Fruit fly (Drosophila melanogaster) whole organism, embryonic: ENCODE results near the gene MED18.

Experiments used
- B-H2 ChIP-seq: fragments of 200-800 bp; sonication (Bioruptor generic); optimal IDR thresholded peaks from 2 replicates; lab custom pipeline; 2018; ENCODE audit warnings: missing biosample characterization, mild to moderate bottlenecking, missing genetic modification characterization
- CG12104 ChIP-seq: fragments of 200-800 bp; sonication (Bioruptor generic); optimal IDR thresholded peaks from 3 replicates; lab custom pipeline; 2016; ENCODE audit warnings: missing biosample characterization, missing genetic modification characterization
- CG1233 ChIP-seq: fragments of 200-800 bp; sonication (Bioruptor generic); optimal IDR thresholded peaks from 4 replicates; lab custom pipeline; 2018; ENCODE audit warnings: missing biosample characterization, mild to moderate bottlenecking, missing genetic modification characterization
- CG13424 ChIP-seq: fragments of 200-800 bp; sonication (Bioruptor generic); optimal IDR thresholded peaks from 2 replicates; lab custom pipeline; 2019; ENCODE audit warnings: missing biosample characterization, mild to moderate bottlenecking, missing genetic modification characterization, moderate library complexity
- CG13775 ChIP-seq: fragments of 200-800 bp; sonication (Bioruptor generic); optimal IDR thresholded peaks from 3 replicates; lab custom pipeline; 2017; ENCODE audit warnings: missing biosample characterization, mild to moderate bottlenecking, missing genetic modification characterization
- CG1529 ChIP-seq: fragments of 200-800 bp; sonication (Bioruptor generic); optimal IDR thresholded peaks from 3 replicates; lab custom pipeline; 2018; ENCODE audit warnings: missing biosample characterization, missing genetic modification characterization
- CG18619 ChIP-seq: fragments of 200-800 bp; sonication (Bioruptor generic); optimal IDR thresholded peaks from 3 replicates; lab custom pipeline; 2017; ENCODE audit warnings: missing biosample characterization, mild to moderate bottlenecking, missing genetic modification characterization
- CG2116 ChIP-seq: fragments of 200-800 bp; sonication (Bioruptor generic); optimal IDR thresholded peaks from 3 replicates; lab custom pipeline; 2018; ENCODE audit warnings: missing biosample characterization, mild to moderate bottlenecking, missing genetic modification characterization
- CG2202 ChIP-seq: fragments of 200-800 bp; sonication (Bioruptor generic); optimal IDR thresholded peaks from 2 replicates; lab custom pipeline; 2018; ENCODE audit warnings: missing biosample characterization, mild to moderate bottlenecking, missing genetic modification characterization
- CG31441 ChIP-seq: fragments of 200-800 bp; sonication (Bioruptor generic); IDR thresholded peaks from 2 replicates; pipeline ENCODE4 v1.3.6; 2022; ENCODE audit warnings: missing biosample characterization, missing genetic modification characterization
- CG33213 ChIP-seq: fragments of 200-800 bp; sonication (Bioruptor generic); optimal IDR thresholded peaks from 3 replicates; lab custom pipeline; 2016; ENCODE audit warnings: missing biosample characterization, missing genetic modification characterization
- CG34376 ChIP-seq: fragments of 200-800 bp; sonication (Bioruptor generic); optimal IDR thresholded peaks from 2 replicates; lab custom pipeline; 2018; ENCODE audit warnings: missing biosample characterization, mild to moderate bottlenecking, missing genetic modification characterization
- CG3726 ChIP-seq: fragments of 200-800 bp; sonication (Bioruptor generic); IDR thresholded peaks from 3 replicates; pipeline ENCODE4, ENCODE4 v1.3.6; 2022; ENCODE audit warnings: missing biosample characterization, missing genetic modification characterization
- CG4282 ChIP-seq: fragments of 200-800 bp; sonication (Bioruptor generic); optimal IDR thresholded peaks from 2 replicates; lab custom pipeline; 2016; ENCODE audit warnings: missing biosample characterization, missing genetic modification characterization
- CG43689 ChIP-seq: fragments of 200-800 bp; sonication (Bioruptor generic); IDR thresholded peaks from 2 replicates; pipeline ENCODE4 v1.3.6; 2022; ENCODE audit warnings: missing biosample characterization, missing genetic modification characterization
- CG4424 ChIP-seq: fragments of 200-800 bp; sonication (Bioruptor generic); optimal IDR thresholded peaks from 3 replicates; lab custom pipeline; 2016; ENCODE audit warnings: missing biosample characterization, missing genetic modification characterization
- CG4707 ChIP-seq: fragments of 200-800 bp; sonication (Bioruptor generic); optimal IDR thresholded peaks from 2 replicates; lab custom pipeline; 2018; ENCODE audit warnings: missing biosample characterization, mild to moderate bottlenecking, missing genetic modification characterization, moderate library complexity
- CG7963 ChIP-seq: fragments of 200-800 bp; sonication (Bioruptor generic); IDR thresholded peaks from 3 replicates; pipeline ENCODE4 v1.3.6; 2022; ENCODE audit warnings: missing biosample characterization, missing genetic modification characterization; ENCODE audit not compliant: partially characterized antibody
- CG8944 ChIP-seq: fragments of 200-800 bp; sonication (Bioruptor generic); optimal IDR thresholded peaks from 3 replicates; lab custom pipeline; 2016; ENCODE audit warnings: missing biosample characterization, missing genetic modification characterization
- CG9876 ChIP-seq: fragments of 200-800 bp; sonication (Bioruptor generic); optimal IDR thresholded peaks from 2 replicates; lab custom pipeline; 2016; ENCODE audit warnings: missing biosample characterization, missing genetic modification characterization
- Camta ChIP-seq: fragments of 200-800 bp; sonication (Bioruptor generic); optimal IDR thresholded peaks from 2 replicates; lab custom pipeline; 2016; ENCODE audit warnings: missing biosample characterization, missing genetic modification characterization
- Dad ChIP-seq: fragments of 200-800 bp; sonication (Bioruptor generic); optimal IDR thresholded peaks from 3 replicates; lab custom pipeline; 2016; ENCODE audit warnings: missing biosample characterization, missing genetic modification characterization
- Dip3 ChIP-seq: fragments of 200-800 bp; sonication (Bioruptor generic); optimal IDR thresholded peaks from 3 replicates; lab custom pipeline; 2016; ENCODE audit warnings: missing biosample characterization, missing genetic modification characterization
- Ets97D ChIP-seq: fragments of 200-800 bp; sonication (Bioruptor generic); optimal IDR thresholded peaks from 3 replicates; lab custom pipeline; 2016; ENCODE audit warnings: missing biosample characterization, missing genetic modification characterization
- Fer1 ChIP-seq: fragments of 200-800 bp; sonication (Bioruptor generic); optimal IDR thresholded peaks from 2 replicates; lab custom pipeline; 2017; ENCODE audit warnings: missing biosample characterization, mild to moderate bottlenecking, missing genetic modification characterization
- GATAe ChIP-seq: fragments of 200-800 bp; sonication (Bioruptor generic); conservative IDR thresholded peaks from 2 replicates; pipeline ENCODE4 v1.3.6; 2022; ENCODE audit warnings: missing biosample characterization, missing genetic modification characterization
- Gsc ChIP-seq: fragments of 200-800 bp; sonication (Bioruptor generic); IDR thresholded peaks from 2 replicates; pipeline ENCODE4 v1.3.6; 2022; ENCODE audit warnings: missing biosample characterization, missing genetic modification characterization
- HHEX ChIP-seq: fragments of 200-800 bp; sonication (Bioruptor generic); optimal IDR thresholded peaks from 3 replicates; lab custom pipeline; 2017; ENCODE audit warnings: missing biosample characterization, mild to moderate bottlenecking, missing genetic modification characterization, missing genetic modification reagents
- Jarid2 ChIP-seq: fragments of 200-800 bp; sonication (Bioruptor generic); optimal IDR thresholded peaks from 3 replicates; lab custom pipeline; 2017; ENCODE audit warnings: mild to moderate bottlenecking, missing biosample characterization, missing genetic modification reagents, missing genetic modification characterization
- Mes4 ChIP-seq: fragments of 200-800 bp; sonication (Bioruptor generic); optimal IDR thresholded peaks from 2 replicates; lab custom pipeline; 2016; ENCODE audit warnings: missing biosample characterization, missing genetic modification characterization
- Stat92E ChIP-seq, 3 experiments: fragments of >200 bp in 2 of 3; fragments of 200-800 bp in 1 of 3; sonication (Bioruptor generic) in 1 of 3; optimal IDR thresholded peaks; 2 replicates each; lab custom pipeline; 2017 to 2019; ENCODE audit warnings: missing biosample characterization in 3 of 3, missing genetic modification characterization in 3 of 3, mild to moderate bottlenecking in 1 of 3, moderate library complexity in 1 of 3
- Trl ChIP-seq, 3 experiments: fragments of >200 bp in 2 of 3; fragments of 200-800 bp in 1 of 3; sonication (Bioruptor generic) in 1 of 3; optimal IDR thresholded peaks; 2 replicates in 1 of 3; 3 replicates in 2 of 3; lab custom pipeline; 2016 to 2017; ENCODE audit warnings: missing biosample characterization in 1 of 3, missing genetic modification characterization in 1 of 3
- al ChIP-seq: fragments of 200-800 bp; sonication (Bioruptor generic); IDR thresholded peaks from 2 replicates; pipeline ENCODE4 v1.3.6; 2022; ENCODE audit warnings: missing biosample characterization, missing genetic modification characterization
- ap ChIP-seq: fragments of 200-800 bp; sonication (Bioruptor generic); IDR thresholded peaks from 2 replicates; pipeline ENCODE4 v1.3.6; 2022; ENCODE audit warnings: missing biosample characterization, missing genetic modification characterization
- ato ChIP-seq: fragments of 200-800 bp; sonication (Bioruptor generic); IDR thresholded peaks from 2 replicates; pipeline ENCODE4 v1.3.6; 2022; ENCODE audit warnings: missing biosample characterization, missing genetic modification characterization; ENCODE audit not compliant: partially characterized antibody
- chinmo ChIP-seq: fragments of 200-800 bp; sonication (Bioruptor generic); IDR thresholded peaks from 4 replicates; pipeline ENCODE4 v1.3.6; 2022; ENCODE audit warnings: missing biosample characterization, missing genetic modification characterization; ENCODE audit not compliant: partially characterized antibody
- ci ChIP-seq: fragments of 200-800 bp; sonication (Bioruptor generic); IDR thresholded peaks from 3 replicates; pipeline ENCODE4 v1.3.6; 2022; ENCODE audit warnings: missing biosample characterization, missing genetic modification characterization
- fd64A ChIP-seq: fragments of 200-800 bp; sonication (Bioruptor generic); optimal IDR thresholded peaks from 3 replicates; lab custom pipeline; 2018; ENCODE audit warnings: missing biosample characterization, mild to moderate bottlenecking, missing genetic modification characterization
- ftz-f1 ChIP-seq: fragments of 200-800 bp; sonication (Bioruptor generic); optimal IDR thresholded peaks from 2 replicates; lab custom pipeline; 2016; ENCODE audit warnings: missing biosample characterization, missing genetic modification characterization
- gsb-n ChIP-seq: fragments of 200-800 bp; sonication (Bioruptor generic); optimal IDR thresholded peaks from 3 replicates; lab custom pipeline; 2018; ENCODE audit warnings: missing biosample characterization, mild to moderate bottlenecking, missing genetic modification characterization
- ind ChIP-seq: fragments of 200-800 bp; sonication (Bioruptor generic); optimal IDR thresholded peaks from 3 replicates; lab custom pipeline; 2016; ENCODE audit warnings: missing biosample characterization, missing genetic modification characterization
- ken ChIP-seq: fragments of 200-800 bp; sonication (Bioruptor generic); IDR thresholded peaks from 3 replicates; pipeline ENCODE4 v1.3.6; 2022; ENCODE audit warnings: missing biosample characterization, missing genetic modification characterization
- lilli ChIP-seq: fragments of 200-800 bp; sonication (Bioruptor generic); optimal IDR thresholded peaks from 3 replicates; lab custom pipeline; 2016; ENCODE audit warnings: missing biosample characterization, missing genetic modification characterization
- lola ChIP-seq, 3 experiments: fragments of >200 bp in 2 of 3; fragments of 200-800 bp in 1 of 3; sonication (Bioruptor generic) in 1 of 3; optimal IDR thresholded peaks; 2 replicates each; lab custom pipeline; 2017 to 2019; ENCODE audit warnings: missing biosample characterization in 3 of 3, missing genetic modification characterization in 3 of 3, mild to moderate bottlenecking in 1 of 3, moderate library complexity in 1 of 3
- mld ChIP-seq: fragments of 200-800 bp; sonication (Bioruptor generic); IDR thresholded peaks from 3 replicates; pipeline ENCODE4 v1.3.6; 2022; ENCODE audit warnings: missing biosample characterization, missing genetic modification characterization; ENCODE audit not compliant: partially characterized antibody
- nerfin-2 ChIP-seq: fragments of 200-800 bp; sonication (Bioruptor generic); IDR thresholded peaks from 2 replicates; pipeline ENCODE4 v1.3.6; 2022; ENCODE audit warnings: missing biosample characterization, missing genetic modification characterization; ENCODE audit not compliant: partially characterized antibody
- pb ChIP-seq: fragments of 200-800 bp; sonication (Bioruptor generic); optimal IDR thresholded peaks from 3 replicates; lab custom pipeline; 2016; ENCODE audit warnings: missing biosample characterization, missing genetic modification characterization
- repo ChIP-seq: fragments of 200-800 bp; sonication (Bioruptor generic); optimal IDR thresholded peaks from 2 replicates; lab custom pipeline; 2016; ENCODE audit warnings: missing biosample characterization, missing genetic modification characterization
- seq ChIP-seq: fragments of 200-800 bp; sonication (Bioruptor generic); IDR thresholded peaks from 2 replicates; pipeline ENCODE4 v1.3.6; 2022; ENCODE audit warnings: missing biosample characterization, missing genetic modification characterization
- tup ChIP-seq: fragments of 200-800 bp; sonication (Bioruptor generic); optimal IDR thresholded peaks from 2 replicates; lab custom pipeline; 2016; ENCODE audit warnings: missing biosample characterization, mild to moderate bottlenecking, missing genetic modification characterization, moderate library complexity
- zfh2 ChIP-seq: fragments of 200-800 bp; sonication (Bioruptor generic); optimal IDR thresholded peaks from 2 replicates; lab custom pipeline; 2016; ENCODE audit warnings: missing biosample characterization, missing genetic modification characterization

MED18 gene

DNA sequence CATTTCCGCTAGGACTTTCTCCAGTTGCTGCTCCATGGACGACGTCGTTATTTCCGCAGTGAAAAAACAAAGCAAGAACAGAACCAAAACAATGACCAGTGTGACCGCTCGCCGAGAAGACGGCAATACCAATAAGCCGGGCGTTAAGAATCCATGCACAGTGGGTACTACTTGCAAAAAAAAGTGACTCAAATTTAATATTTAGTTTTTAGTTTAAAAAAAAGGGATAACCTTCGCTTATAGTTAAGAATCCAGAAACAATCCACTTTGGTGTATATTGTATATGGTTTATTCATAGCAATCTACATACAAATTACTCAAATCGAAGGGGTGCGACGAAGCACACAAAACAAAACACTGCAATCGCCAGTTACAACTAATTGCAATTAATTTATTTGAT is 6.8 kb upstream of the MED18 start, which contains the start of gene Lamtor5 (continued):
- TF ChIP-seq CG1529 (no peak), Jarid2 (GFP tag; lab: Kevin White, UChicago) (no peak), nerfin-2 (GFP tag; lab: Robert Waterston, UW) (peak; percentile 23; the same call in 1 of the 2 replicates), Camta (no peak), CG13424 (peak; percentile 50), CG4707 (GFP tag; lab: Kevin White, UChicago) (peak; percentile 51), CG4424 (no peak), gsb-n (tag; lab: Kevin White, UChicago) (no peak), Dip3 (GFP tag; lab: Kevin White, UChicago) (peak; percentile 30), CG12104 (GFP tag; lab: Kevin White, UChicago) (no peak), al (no peak), chinmo (GFP tag; lab: Robert Waterston, UW) (no peak), zfh2 (GFP tag; lab: Kevin White, UChicago) (peak; percentile 10), CG34376 (GFP tag; lab: Kevin White, UChicago) (peak; percentile 23), CG7963 (GFP tag; lab: Robert Waterston, UW) (no peak), CG43689 (no peak), Gsc (no peak), Mes4 (GFP tag; lab: Kevin White, UChicago) (no peak), Fer1 (GFP tag; lab: Kevin White, UChicago) (peak; percentile 55), Stat92E (GFP tag; optimal IDR thresholded peaks at IDR 0.05; lab: Kevin White, UChicago) (peak in 1 of 3 experiments; percentile 15), GATAe (GFP tag; lab: Robert Waterston, UW) (no peak), CG2202 (no peak), Dad (GFP tag; lab: Kevin White, UChicago) (peak; percentile 14), HHEX (GFP tag; lab: Kevin White, UChicago) (peak; percentile 42), ind (peak; percentile 23), fd64A (GFP tag; lab: Kevin White, UChicago) (no peak), CG8944 (GFP tag; lab: Kevin White, UChicago) (no peak), lola (GFP tag; optimal IDR thresholded peaks at IDR 0.05; lab: Kevin White, UChicago) (peak in 1 of 3 experiments; percentile 21), CG33213 (GFP tag; lab: Kevin White, UChicago) (peak; percentile 2), CG3726 (GFP tag; lab: Robert Waterston, UW) (no peak), CG13775 (GFP tag; lab: Kevin White, UChicago) (peak; percentile 45), tup (GFP tag; lab: Kevin White, UChicago) (no peak), ap (GFP tag; lab: Robert Waterston, UW) (no peak), ken (GFP tag; lab: Robert Waterston, UW) (no peak), pb (no peak), CG31441 (GFP tag; lab: Robert Waterston, UW) (peak; percentile 54), Ets97D (peak; percentile 28), seq (no peak), CG4282 (peak; percentile 68), lilli (GFP tag; lab: Kevin White, UChicago) (peak; percentile 60), CG1233 (GFP tag; lab: Kevin White, UChicago) (no peak), ci (GFP tag; lab: Robert Waterston, UW) (peak; percentile 69), Trl (optimal IDR thresholded peaks at IDR 0.05; lab: Kevin White, UChicago) (no peak), Trl (GFP tag; optimal IDR thresholded peaks at IDR 0.05; lab: Kevin White, UChicago) (no peak), CG9876 (GFP tag; lab: Kevin White, UChicago) (no peak), CG2116 (GFP tag; lab: Kevin White, UChicago) (no peak), ftz-f1 (no peak), ato (GFP tag; lab: Robert Waterston, UW) (no peak; the same call in 1 of the 2 replicates), B-H2 (GFP tag; lab: Kevin White, UChicago) (peak; percentile 1), CG18619 (peak; percentile 22), repo (GFP tag; lab: Kevin White, UChicago) (no peak), mld (no peak)
